Fruit fly (Drosophila melanogaster): ENCODE data around the gene Hipk.

The Hipk gene

DNA sequence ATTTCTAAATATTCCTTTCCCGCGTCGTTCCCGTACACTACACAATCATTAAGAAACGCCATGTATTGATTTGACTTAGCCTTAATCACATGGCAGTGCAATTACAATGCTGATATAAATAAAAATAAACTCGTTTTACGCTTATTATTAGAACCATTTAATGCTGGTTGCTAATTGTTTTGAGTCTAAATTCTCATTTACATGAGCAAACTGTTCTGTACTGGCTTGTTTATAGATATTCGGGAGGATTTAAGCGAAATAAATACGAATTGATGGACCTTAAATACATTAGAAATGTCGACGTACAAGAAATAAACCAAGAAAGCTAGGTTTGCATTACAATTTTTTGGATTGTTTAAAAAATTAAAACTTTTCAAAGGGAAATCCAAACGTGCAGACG lies 84.5 kb downstream of the Hipk start (continued):
- TF ChIP-seq CG17612 (GFP tag; IDR thresholded peaks at IDR 0.05) (0 out of 2 replicates have a peak, but pooled peaks have one; percentile 0), YL-1 (GFP tag; optimal IDR thresholded peaks at IDR 0.05) (no peak)

DNA sequence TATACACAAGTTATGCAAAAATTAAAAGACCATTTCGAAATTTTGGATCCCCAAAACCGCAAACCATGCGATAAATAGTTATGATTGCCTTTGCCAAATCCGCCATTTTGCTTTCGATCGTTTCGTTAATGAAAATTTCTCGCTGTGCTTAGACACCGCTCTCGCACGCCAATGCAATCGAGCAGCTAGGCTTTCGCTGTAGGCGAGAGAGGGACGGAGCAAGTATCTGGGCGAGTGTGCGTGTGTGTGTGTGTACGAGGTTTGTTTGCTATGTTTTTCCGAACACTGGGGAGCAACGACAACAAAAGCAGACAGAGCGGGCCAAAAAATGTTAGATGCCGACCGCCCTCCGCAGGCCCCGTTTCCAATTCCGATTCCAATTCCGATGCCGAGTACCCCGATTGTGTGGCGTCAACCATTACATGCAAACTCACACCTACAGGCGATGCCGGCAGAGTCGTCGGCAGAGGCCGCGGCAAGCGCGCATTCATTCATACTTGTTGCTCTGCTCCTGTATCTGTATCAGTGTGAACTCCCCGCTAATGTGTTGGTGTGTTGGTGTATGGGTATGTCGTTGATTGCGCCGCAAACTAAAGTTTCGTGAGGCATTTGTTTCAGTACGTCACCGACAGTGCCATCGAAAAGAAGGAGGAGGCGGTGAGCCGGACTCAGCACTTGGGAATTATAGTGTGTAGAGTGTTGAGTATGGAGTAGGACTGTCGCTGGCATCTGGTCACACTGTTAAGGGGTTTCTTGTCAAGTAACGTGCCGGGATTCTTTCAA lies 85.2 kb downstream of the Hipk start:
- 0 out of 2 replicates have a peak, but pooled peaks have one; percentile 39 for TF ChIP-seq tna (GFP tag; IDR thresholded peaks at IDR 0.05; ENCODE audit: partially characterized antibody)
- peak; percentile 99 for TF ChIP-seq chinmo (GFP tag; IDR thresholded peaks at IDR 0.05; ENCODE audit: partially characterized antibody)
- peak; percentile 57 for TF ChIP-seq gfzf (GFP tag; optimal IDR thresholded peaks at IDR 0.05)
- peak; percentile 51 for TF ChIP-seq CG12299 (tag; optimal IDR thresholded peaks at IDR 0.05)
- TF ChIP-seq maf-S (GFP tag; optimal IDR thresholded peaks at IDR 0.05): no peak
- TF ChIP-seq CG3838 (GFP tag; optimal IDR thresholded peaks at IDR 0.05): peak; percentile 79
- TF ChIP-seq Drgx (GFP tag; IDR thresholded peaks at IDR 0.05): peak; percentile 65
- TF ChIP-seq sens (GFP tag): peak; percentile 60
- peak; percentile 59 for TF ChIP-seq CG3163 (GFP tag; optimal IDR thresholded peaks at IDR 0.05)
- no peak for TF ChIP-seq CG15601 (tag; optimal IDR thresholded peaks at IDR 0.05)
- TF ChIP-seq sna (GFP tag; IDR thresholded peaks at IDR 0.05; ENCODE audit: partially characterized antibody): peak; percentile 53; the same call in 1 of the 2 replicates
- peak; percentile 84 for TF ChIP-seq slbo (GFP tag; IDR thresholded peaks at IDR 0.05)
- peak; percentile 97 for TF ChIP-seq mirr (GFP tag; optimal IDR thresholded peaks at IDR 0.05)
- peak; percentile 19 for TF ChIP-seq CG12659 (GFP tag; optimal IDR thresholded peaks at IDR 0.05)
- 0 out of 2 replicates have a peak, but pooled peaks have one; percentile 40 for TF ChIP-seq H2.0 (GFP tag; IDR thresholded peaks at IDR 0.05)
- TF ChIP-seq fd3F (GFP tag; optimal IDR thresholded peaks at IDR 0.05): no peak
- TF ChIP-seq slp2 (GFP tag; optimal IDR thresholded peaks at IDR 0.05): peak; percentile 61
- TF ChIP-seq cato (GFP tag; optimal IDR thresholded peaks at IDR 0.05; ENCODE audit: borderline replicate concordance): no peak
- 0 out of 2 replicates have a peak, but pooled peaks have one; percentile 29 for TF ChIP-seq CG7372 (GFP tag; IDR thresholded peaks at IDR 0.05)
- TF ChIP-seq trem (tag; optimal IDR thresholded peaks at IDR 0.05): peak; percentile 4
- TF ChIP-seq phol (tag; optimal IDR thresholded peaks at IDR 0.05): peak; percentile 73
- no peak for TF ChIP-seq cad (GFP tag; optimal IDR thresholded peaks at IDR 0.05)
- peak; percentile 46 for TF ChIP-seq CG2712 (tag; optimal IDR thresholded peaks at IDR 0.05)
- no peak; the same call in 2 of the 3 replicates for TF ChIP-seq CG17361 (GFP tag; IDR thresholded peaks at IDR 0.05)
- no peak for TF ChIP-seq CG10431 (GFP tag; optimal IDR thresholded peaks at IDR 0.05)
- TF ChIP-seq Aef1 (GFP tag; IDR thresholded peaks at IDR 0.05): peak; percentile 86
- peak; percentile 62; the same call in 2 of the 3 replicates for TF ChIP-seq CG11456 (GFP tag; IDR thresholded peaks at IDR 0.05)
- peak; percentile 36 for TF ChIP-seq jumu (GFP tag; optimal IDR thresholded peaks at IDR 0.05)
- peak; percentile 41; the same call in 1 of the 2 replicates for TF ChIP-seq HLH3B (GFP tag; IDR thresholded peaks at IDR 0.05)
- no peak for TF ChIP-seq CG4854 (GFP tag; optimal IDR thresholded peaks at IDR 0.05)
- TF ChIP-seq eve (GFP tag; optimal IDR thresholded peaks at IDR 0.05): no peak
- TF ChIP-seq CG10959 (GFP tag; IDR thresholded peaks at IDR 0.05): peak; percentile 34; the same call in 1 of the 2 replicates
- TF ChIP-seq Oli (tag; optimal IDR thresholded peaks at IDR 0.05): peak; percentile 29
- TF ChIP-seq Oaz (GFP tag; IDR thresholded peaks at IDR 0.05): no peak
- TF ChIP-seq Hr51 (GFP tag; optimal IDR thresholded peaks at IDR 0.05): peak in 1 of 2 experiments; percentile 9
- TF ChIP-seq CG15479 (GFP tag; optimal IDR thresholded peaks at IDR 0.05): peak; percentile 20
- no peak for TF ChIP-seq unc-4 (GFP tag; IDR thresholded peaks at IDR 0.05; ENCODE audit: partially characterized antibody)
- TF ChIP-seq CG6765 (GFP tag; optimal IDR thresholded peaks at IDR 0.05): peak; percentile 8
- peak; percentile 47 for TF ChIP-seq ssp (GFP tag; IDR thresholded peaks at IDR 0.05)
- peak; percentile 54 for TF ChIP-seq D19A (tag; optimal IDR thresholded peaks at IDR 0.05)
- TF ChIP-seq Rfx (GFP tag; IDR thresholded peaks at IDR 0.05): peak; percentile 77; the same call in 1 of the 2 replicates
- peak; percentile 44; the same call in 2 of the 3 replicates for TF ChIP-seq otp (GFP tag; IDR thresholded peaks at IDR 0.05)
- peak; percentile 76; the same call in 1 of the 4 replicates for TF ChIP-seq Gug (GFP tag; IDR thresholded peaks at IDR 0.05)
- TF ChIP-seq Bgb (GFP tag; IDR thresholded peaks at IDR 0.05; ENCODE audit: partially characterized antibody): peak; percentile 66; the same call in 1 of the 2 replicates

All from whole organism, embryonic.